Worm (Caenorhabditis elegans): ENCODE data around the gene asp-14.

asp-14 gene

DNA sequence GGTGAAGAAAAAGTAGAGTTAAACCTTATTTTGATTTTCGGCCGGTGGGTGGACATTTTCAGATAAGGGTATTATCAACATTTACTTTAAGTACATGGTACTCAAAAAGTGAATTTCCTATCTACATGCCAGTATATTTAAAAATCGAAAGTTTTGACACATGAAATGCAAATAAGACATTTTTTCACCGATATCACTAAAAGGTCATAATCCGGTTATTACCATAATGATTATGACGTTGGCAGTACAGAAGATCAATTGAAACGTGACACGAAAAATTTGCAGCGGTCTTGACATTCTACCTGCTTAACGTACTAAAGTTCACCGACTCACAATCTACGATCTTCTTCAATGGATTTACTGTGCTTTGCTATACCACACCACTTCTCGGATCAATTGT is 11.5 kb upstream of the asp-14 start (continued):
- TF ChIP-seq mes-2 (tag; optimal IDR thresholded peaks at IDR 0.05; ENCODE audit: poor library complexity, severe bottlenecking) = no peak
- TF ChIP-seq snpc-1.2 (GFP tag; IDR thresholded peaks at IDR 0.05) = no peak
- no peak for TF ChIP-seq madf-9 (GFP tag; conservative IDR thresholded peaks at IDR 0.05)
- TF ChIP-seq F10B5.3 (tag; optimal IDR thresholded peaks at IDR 0.05) = no peak
- TF ChIP-seq mep-1 (tag; optimal IDR thresholded peaks at IDR 0.05) = no peak
- TF ChIP-seq gei-8 (GFP tag; optimal IDR thresholded peaks at IDR 0.05) = no peak
- no peak for TF ChIP-seq hmg-1.1 (GFP tag; IDR thresholded peaks at IDR 0.05)
- no peak for TF ChIP-seq spr-1 (tag; optimal IDR thresholded peaks at IDR 0.05)
- TF ChIP-seq hlh-11 (tag; optimal IDR thresholded peaks at IDR 0.05) = no peak
- TF ChIP-seq nhr-77 (tag; optimal IDR thresholded peaks at IDR 0.05) = peak; percentile 0
- TF ChIP-seq dve-1 (tag; optimal IDR thresholded peaks at IDR 0.05; ENCODE audit: insufficient read depth) = peak; percentile 41
- TF ChIP-seq lin-39 (tag; optimal IDR thresholded peaks at IDR 0.05) = no peak
- TF ChIP-seq daf-12 (tag; optimal IDR thresholded peaks at IDR 0.05) = no peak
- TF ChIP-seq vab-7 (GFP tag; IDR thresholded peaks at IDR 0.05) = no peak
- TF ChIP-seq attf-4 (tag; optimal IDR thresholded peaks at IDR 0.05) = no peak
- no peak for TF ChIP-seq lsy-2 (tag; optimal IDR thresholded peaks at IDR 0.05)
- no peak for TF ChIP-seq zip-2 (tag; optimal IDR thresholded peaks at IDR 0.05)

DNA sequence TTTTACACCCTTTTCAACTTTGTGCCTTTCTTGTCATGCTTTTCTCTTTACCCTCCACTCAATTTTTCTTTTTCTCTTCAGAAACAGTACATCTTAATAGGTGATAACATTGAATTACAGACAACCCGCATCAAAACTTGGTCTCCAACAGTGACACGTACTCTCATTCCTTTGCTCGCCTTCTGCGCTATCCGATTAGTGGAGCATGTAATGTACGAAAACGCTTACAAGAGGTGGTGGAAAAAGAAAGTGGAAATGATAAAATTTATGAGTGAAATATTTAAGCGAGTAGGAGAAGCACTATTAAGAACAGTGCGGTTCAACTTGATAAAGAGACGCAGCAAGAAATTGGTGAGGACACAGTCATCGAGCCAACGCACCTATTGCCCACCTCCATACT is 10.1 kb upstream of the asp-14 start, which contains the start of gene pept-1:
TSS of gene pept-1 (plus strand) at position 306 of the 400 bp plus-strand sequence.
- TF ChIP-seq nhr-41 (GFP tag; IDR thresholded peaks at IDR 0.05) (0 out of 2 replicates have a peak, but pooled peaks have one; percentile 16), tra-1 (GFP tag; IDR thresholded peaks at IDR 0.05) (peak; percentile 76), dmd-6 (GFP tag; IDR thresholded peaks at IDR 0.05) (peak; percentile 88), gei-8 (GFP tag; optimal IDR thresholded peaks at IDR 0.05) (peak; percentile 47), unc-62 (GFP tag; optimal IDR thresholded peaks at IDR 0.05 in 1 of 2) (no peak), unc-62 (tag; optimal IDR thresholded peaks at IDR 0.05) (no peak), hif-1 (tag; optimal IDR thresholded peaks at IDR 0.05) (no peak), daf-12 (tag; optimal IDR thresholded peaks at IDR 0.05) (no peak), lin-38 (GFP tag; IDR thresholded peaks at IDR 0.05) (no peak), dve-1 (tag; optimal IDR thresholded peaks at IDR 0.05; ENCODE audit: insufficient read depth) (peak; percentile 73), mxl-3 (GFP tag; optimal IDR thresholded peaks at IDR 0.05) (peak; percentile 17), nhr-6 (tag; optimal IDR thresholded peaks at IDR 0.05) (peak; percentile 40), ztf-7 (tag; optimal IDR thresholded peaks at IDR 0.05) (no peak), nhr-28 (tag; optimal IDR thresholded peaks at IDR 0.05) (peak; percentile 60), ZK337.2 (GFP tag; IDR thresholded peaks at IDR 0.05) (no peak), jun-1 (tag; optimal IDR thresholded peaks at IDR 0.05) (no peak), ceh-20 (GFP tag; IDR thresholded peaks at IDR 0.05) (0 out of 2 replicates have a peak, but pooled peaks have one; percentile 13), lin-1 (GFP tag; IDR thresholded peaks at IDR 0.05) (peak; percentile 23; the same call in 1 of the 2 replicates), cey-2 (tag; optimal IDR thresholded peaks at IDR 0.05; ENCODE audit: borderline replicate concordance, insufficient read depth) (no peak), lin-39 (tag; optimal IDR thresholded peaks at IDR 0.05) (no peak), daf-16 (GFP tag; optimal IDR thresholded peaks at IDR 0.05) (no peak), daf-16 (tag; optimal IDR thresholded peaks at IDR 0.05) (peak; percentile 58), nhr-77 (tag; optimal IDR thresholded peaks at IDR 0.05) (peak; percentile 30), nhr-48 (tag; optimal IDR thresholded peaks at IDR 0.05) (peak; percentile 45), dmd-8 (GFP tag; IDR thresholded peaks at IDR 0.05) (no peak), hlh-11 (tag; optimal IDR thresholded peaks at IDR 0.05) (peak; percentile 91), pqm-1 (tag; optimal IDR thresholded peaks at IDR 0.05) (peak; percentile 95), php-3 (GFP tag; IDR thresholded peaks at IDR 0.05) (peak; percentile 73), sdz-12 (GFP tag; optimal IDR thresholded peaks at IDR 0.05) (no peak), rbr-2 (tag; optimal IDR thresholded peaks at IDR 0.05) (no peak), daf-19 (GFP tag; conservative IDR thresholded peaks at IDR 0.05) (no peak), R02D3.7 (tag; optimal IDR thresholded peaks at IDR 0.05) (no peak), pha-4 (GFP tag; IDR thresholded peaks at IDR 0.05) (peak; percentile 45; the same call in 1 of the 2 replicates), pha-4 (tag; optimal IDR thresholded peaks at IDR 0.05) (no peak), nhr-102 (tag; optimal IDR thresholded peaks at IDR 0.05) (peak; percentile 9), fos-1 (tag; optimal IDR thresholded peaks at IDR 0.05) (no peak), mep-1 (tag; optimal IDR thresholded peaks at IDR 0.05) (no peak), unc-130 (GFP tag; optimal IDR thresholded peaks at IDR 0.05) (no peak)

Measured in whole organism, L4 larva.